Fruit fly (Drosophila melanogaster): ENCODE results near the gene UQCR-6.4L.

DNA sequence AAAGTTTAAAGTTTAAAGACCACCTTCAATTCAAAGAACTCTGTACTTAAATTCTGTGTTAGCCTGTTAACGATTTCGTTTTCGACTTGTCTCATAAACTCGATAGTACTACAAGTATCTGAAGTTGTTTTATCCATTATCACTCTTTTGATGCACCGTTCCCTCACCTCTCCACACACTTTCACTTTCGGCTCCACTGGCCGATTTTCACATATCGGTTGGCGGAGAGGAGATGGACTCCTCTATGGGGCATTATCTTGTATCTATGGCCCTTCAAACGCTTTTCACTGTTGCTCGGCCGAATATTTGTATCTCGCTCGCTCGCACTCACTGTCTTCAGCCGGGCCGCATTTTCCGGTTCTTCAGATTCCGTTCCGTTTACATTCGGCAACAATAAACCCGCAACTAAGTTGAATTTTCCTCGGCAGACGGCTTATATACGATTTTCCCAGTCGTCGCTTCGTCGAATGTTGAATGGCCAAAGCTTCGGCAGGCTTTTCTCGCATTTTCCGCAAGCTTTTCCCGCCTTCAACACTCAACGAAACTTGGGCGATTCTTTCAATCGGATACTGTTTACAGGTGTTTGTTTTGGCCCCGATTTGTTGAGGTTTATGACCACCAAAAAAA lies 23.4 kb upstream of the UQCR-6.4L start, which contains the start of gene CG43373:
- no peak for TF ChIP-seq Dll (optimal IDR thresholded peaks at IDR 0.05)
- no peak for TF ChIP-seq EcR (GFP tag; optimal IDR thresholded peaks at IDR 0.05)
- TF ChIP-seq CG8478 (optimal IDR thresholded peaks at IDR 0.05) = no peak

Data from whole organism.